Fruit fly (Drosophila melanogaster) whole organism, embryonic: ENCODE data around the gene rols.

Experiments used
- Atf-2 ChIP-seq: fragments of 200-800 bp; sonication (Bioruptor generic); optimal IDR thresholded peaks from 2 replicates; lab custom pipeline; 2016; ENCODE audit warnings: missing biosample characterization, missing genetic modification characterization
- BEAF-32 ChIP-seq: fragments of 200-800 bp; sonication (Bioruptor generic); optimal IDR thresholded peaks from 3 replicates; lab custom pipeline; 2017; ENCODE audit warnings: missing biosample characterization, missing genetic modification characterization, mild to moderate bottlenecking, moderate library complexity, missing genetic modification reagents
- C15 ChIP-seq: fragments of 200-800 bp; sonication (Bioruptor generic); IDR thresholded peaks from 3 replicates; pipeline ENCODE4 v1.3.6; 2022; ENCODE audit warnings: missing biosample characterization, missing genetic modification characterization
- CG10654 ChIP-seq: fragments of 200-800 bp; sonication (Bioruptor generic); optimal IDR thresholded peaks from 2 replicates; lab custom pipeline; 2016; ENCODE audit warnings: missing biosample characterization, missing genetic modification characterization
- CG11085 ChIP-seq: fragments of 200-800 bp; sonication (Bioruptor generic); IDR thresholded peaks from 2 replicates; pipeline ENCODE4 v1.3.6; 2022; ENCODE audit warnings: missing biosample characterization, missing genetic modification characterization
- CG11247 ChIP-seq: fragments of 200-800 bp; sonication (Bioruptor generic); IDR thresholded peaks from 2 replicates; pipeline ENCODE4 v1.3.6; 2022; ENCODE audit warnings: missing biosample characterization, missing genetic modification characterization
- CG1233 ChIP-seq: fragments of 200-800 bp; sonication (Bioruptor generic); optimal IDR thresholded peaks from 4 replicates; lab custom pipeline; 2018; ENCODE audit warnings: missing biosample characterization, mild to moderate bottlenecking, missing genetic modification characterization
- CG12391 ChIP-seq: fragments of 200-800 bp; sonication (Bioruptor generic); optimal IDR thresholded peaks from 3 replicates; lab custom pipeline; 2018; ENCODE audit warnings: missing biosample characterization, mild to moderate bottlenecking, missing genetic modification characterization, moderate library complexity
- CG13296 ChIP-seq: fragments of 200-800 bp; sonication (Bioruptor generic); optimal IDR thresholded peaks from 3 replicates; lab custom pipeline; 2018; ENCODE audit warnings: missing biosample characterization, mild to moderate bottlenecking, missing genetic modification characterization
- CG14050 ChIP-seq: fragments of 200-800 bp; sonication (Bioruptor generic); IDR thresholded peaks from 3 replicates; pipeline ENCODE4 v1.3.6; 2022; ENCODE audit warnings: missing biosample characterization, missing genetic modification characterization
- CG17186 ChIP-seq: fragments of 200-800 bp; sonication (Bioruptor generic); optimal IDR thresholded peaks from 3 replicates; lab custom pipeline; 2017; ENCODE audit warnings: missing biosample characterization, missing genetic modification reagents, missing genetic modification characterization
- CG17359 ChIP-seq: fragments of 200-800 bp; sonication (Bioruptor generic); optimal IDR thresholded peaks from 3 replicates; lab custom pipeline; 2018; ENCODE audit warnings: missing biosample characterization, mild to moderate bottlenecking, missing genetic modification characterization, moderate library complexity
- CG32767 ChIP-seq: fragments of 200-800 bp; sonication (Bioruptor generic); IDR thresholded peaks from 2 replicates; pipeline ENCODE4 v1.3.6; 2022; ENCODE audit warnings: missing biosample characterization, missing genetic modification characterization
- CG34422 ChIP-seq: fragments of 200-800 bp; sonication (Bioruptor generic); IDR thresholded peaks from 3 replicates; pipeline ENCODE4 v1.3.6; 2022; ENCODE audit warnings: missing biosample characterization, missing genetic modification characterization
- CG4360 ChIP-seq: fragments of 200-800 bp; sonication (Bioruptor generic); IDR thresholded peaks from 2 replicates; pipeline ENCODE4 v1.3.6; 2022; ENCODE audit warnings: missing biosample characterization, missing genetic modification characterization
- CG4617 ChIP-seq: fragments of 200-800 bp; sonication (Bioruptor generic); optimal IDR thresholded peaks from 3 replicates; lab custom pipeline; 2016; ENCODE audit warnings: missing biosample characterization, missing genetic modification characterization, borderline replicate concordance
- CG6683 ChIP-seq: fragments of 200-800 bp; sonication (Bioruptor generic); optimal IDR thresholded peaks from 2 replicates; lab custom pipeline; 2017; ENCODE audit warnings: missing biosample characterization, mild to moderate bottlenecking, missing genetic modification characterization, missing genetic modification reagents
- CG7357 ChIP-seq: fragments of 200-800 bp; sonication (Bioruptor generic); IDR thresholded peaks from 3 replicates; pipeline ENCODE4 v1.3.6; 2022; ENCODE audit warnings: missing biosample characterization, missing genetic modification characterization
- CG8290 ChIP-seq, 3 experiments: fragments of 200-800 bp; sonication (Bioruptor generic); optimal IDR thresholded peaks; 2 replicates each; lab custom pipeline; 2016 to 2019; ENCODE audit warnings: missing biosample characterization in 3 of 3, missing genetic modification characterization in 3 of 3, mild to moderate bottlenecking in 2 of 3, moderate library complexity in 1 of 3
- CG8359 ChIP-seq: fragments of 200-800 bp; sonication (Bioruptor generic); optimal IDR thresholded peaks from 2 replicates; lab custom pipeline; 2017; ENCODE audit warnings: missing biosample characterization, mild to moderate bottlenecking, missing genetic modification characterization, borderline replicate concordance
- Camta ChIP-seq: fragments of 200-800 bp; sonication (Bioruptor generic); optimal IDR thresholded peaks from 2 replicates; lab custom pipeline; 2016; ENCODE audit warnings: missing biosample characterization, missing genetic modification characterization
- CrebB ChIP-seq: fragments of 200-800 bp; sonication (Bioruptor generic); optimal IDR thresholded peaks from 3 replicates; lab custom pipeline; 2018; ENCODE audit warnings: missing biosample characterization, mild to moderate bottlenecking, missing genetic modification characterization
- D19B ChIP-seq: fragments of 200-800 bp; sonication (Bioruptor generic); optimal IDR thresholded peaks from 2 replicates; lab custom pipeline; 2017; ENCODE audit warnings: missing biosample characterization, mild to moderate bottlenecking, missing genetic modification characterization
- Fer2 ChIP-seq: fragments of 200-800 bp; sonication (Bioruptor generic); optimal IDR thresholded peaks from 2 replicates; lab custom pipeline; 2018; ENCODE audit warnings: missing biosample characterization, mild to moderate bottlenecking, missing genetic modification characterization, moderate library complexity
- Gug ChIP-seq: fragments of 200-800 bp; sonication (Bioruptor generic); IDR thresholded peaks from 4 replicates; pipeline ENCODE4 v1.3.6; 2022; ENCODE audit warnings: missing biosample characterization, missing genetic modification characterization
- H15 ChIP-seq: fragments of 200-800 bp; sonication (Bioruptor generic); IDR thresholded peaks from 3 replicates; pipeline ENCODE4 v1.3.6; 2022; ENCODE audit warnings: missing biosample characterization, missing genetic modification characterization
- Hey ChIP-seq: fragments of 200-800 bp; sonication (Bioruptor generic); optimal IDR thresholded peaks from 3 replicates; lab custom pipeline; 2018; ENCODE audit warnings: missing biosample characterization, mild to moderate bottlenecking, missing genetic modification characterization
- Hr39 ChIP-seq: fragments of >200 bp; optimal IDR thresholded peaks from 2 replicates; lab custom pipeline; 2017
- Mad ChIP-seq: fragments of 200-800 bp; sonication (Bioruptor generic); optimal IDR thresholded peaks from 2 replicates; lab custom pipeline; 2016; ENCODE audit warnings: missing biosample characterization, missing genetic modification characterization
- Ptx1 ChIP-seq: fragments of 200-800 bp; sonication (Bioruptor generic); IDR thresholded peaks from 2 replicates; pipeline ENCODE4 v1.3.6; 2022; ENCODE audit warnings: missing biosample characterization, missing genetic modification characterization
- YL-1 ChIP-seq: fragments of 200-800 bp; sonication (Bioruptor generic); optimal IDR thresholded peaks from 3 replicates; lab custom pipeline; 2017; ENCODE audit warnings: missing biosample characterization, mild to moderate bottlenecking, missing genetic modification characterization
- ac ChIP-seq: fragments of 200-800 bp; sonication (Bioruptor generic); optimal IDR thresholded peaks from 3 replicates; lab custom pipeline; 2017; ENCODE audit warnings: missing biosample characterization, mild to moderate bottlenecking, missing genetic modification characterization
- bab2 ChIP-seq: fragments of 200-800 bp; sonication (Bioruptor generic); optimal IDR thresholded peaks from 2 replicates; lab custom pipeline; 2016; ENCODE audit warnings: missing biosample characterization, missing genetic modification characterization
- bowl ChIP-seq: fragments of 200-800 bp; sonication (Bioruptor generic); IDR thresholded peaks from 2 replicates; pipeline ENCODE4 v1.3.6; 2022; ENCODE audit warnings: missing biosample characterization, missing genetic modification characterization
- danr ChIP-seq: fragments of 200-800 bp; sonication (Bioruptor generic); IDR thresholded peaks from 2 replicates; pipeline ENCODE4 v1.3.6; 2022; ENCODE audit warnings: missing biosample characterization, missing genetic modification characterization
- dysf ChIP-seq: fragments of 200-800 bp; sonication (Bioruptor generic); IDR thresholded peaks from 3 replicates; pipeline ENCODE4 v1.3.6; 2022; ENCODE audit warnings: missing biosample characterization, missing genetic modification characterization
- fu2 ChIP-seq: fragments of 200-800 bp; sonication (Bioruptor generic); optimal IDR thresholded peaks from 2 replicates; lab custom pipeline; 2016; ENCODE audit warnings: missing biosample characterization, missing genetic modification characterization
- gsb ChIP-seq: fragments of 200-800 bp; sonication (Bioruptor generic); IDR thresholded peaks from 2 replicates; pipeline ENCODE4 v1.3.6; 2022; ENCODE audit warnings: missing biosample characterization, missing genetic modification characterization
- ken ChIP-seq: fragments of 200-800 bp; sonication (Bioruptor generic); IDR thresholded peaks from 3 replicates; pipeline ENCODE4 v1.3.6; 2022; ENCODE audit warnings: missing biosample characterization, missing genetic modification characterization
- lilli ChIP-seq: fragments of 200-800 bp; sonication (Bioruptor generic); optimal IDR thresholded peaks from 3 replicates; lab custom pipeline; 2016; ENCODE audit warnings: missing biosample characterization, missing genetic modification characterization
- lola ChIP-seq, 3 experiments: fragments of >200 bp in 2 of 3; fragments of 200-800 bp in 1 of 3; sonication (Bioruptor generic) in 1 of 3; optimal IDR thresholded peaks; 2 replicates each; lab custom pipeline; 2017 to 2019; ENCODE audit warnings: missing biosample characterization in 3 of 3, missing genetic modification characterization in 3 of 3, mild to moderate bottlenecking in 1 of 3, moderate library complexity in 1 of 3
- mld ChIP-seq: fragments of 200-800 bp; sonication (Bioruptor generic); IDR thresholded peaks from 3 replicates; pipeline ENCODE4 v1.3.6; 2022; ENCODE audit warnings: missing biosample characterization, missing genetic modification characterization; ENCODE audit not compliant: partially characterized antibody
- peb ChIP-seq: fragments of 200-800 bp; sonication (Bioruptor generic); IDR thresholded peaks from 2 replicates; pipeline ENCODE4 v1.3.6; 2022; ENCODE audit warnings: missing biosample characterization, missing genetic modification characterization
- pum ChIP-seq: fragments of 200-800 bp; sonication (Bioruptor generic); optimal IDR thresholded peaks from 2 replicates; lab custom pipeline; 2016; ENCODE audit warnings: missing biosample characterization, missing genetic modification characterization
- run ChIP-seq: fragments of 200-800 bp; sonication (Bioruptor generic); optimal IDR thresholded peaks from 3 replicates; lab custom pipeline; 2018; ENCODE audit warnings: missing biosample characterization, mild to moderate bottlenecking, missing genetic modification characterization
- scrt ChIP-seq: fragments of 200-800 bp; sonication (Bioruptor generic); optimal IDR thresholded peaks from 2 replicates; lab custom pipeline; 2018; ENCODE audit warnings: missing biosample characterization, mild to moderate bottlenecking, missing genetic modification characterization, moderate library complexity
- sens ChIP-seq: fragments of 200-800 bp; sonication (Bioruptor generic); peaks from one replicate; lab custom pipeline; 2016; ENCODE audit warnings: missing biosample characterization, missing genetic modification characterization
- sens-2 ChIP-seq: fragments of 200-800 bp; sonication (Bioruptor generic); IDR thresholded peaks from 2 replicates; pipeline ENCODE4 v1.3.6; 2022; ENCODE audit warnings: missing biosample characterization, missing genetic modification characterization
- sr ChIP-seq: fragments of 200-800 bp; sonication (Bioruptor generic); IDR thresholded peaks from 3 replicates; pipeline ENCODE4 v1.3.6; 2022; ENCODE audit warnings: missing biosample characterization, missing genetic modification characterization
- trh ChIP-seq: fragments of 200-800 bp; sonication (Bioruptor generic); optimal IDR thresholded peaks from 2 replicates; lab custom pipeline; 2016; ENCODE audit warnings: missing biosample characterization, missing genetic modification characterization
- usp ChIP-seq: fragments of >200 bp; optimal IDR thresholded peaks from 2 replicates; lab custom pipeline; 2017; ENCODE audit warnings: missing biosample characterization, missing genetic modification characterization
- vvl ChIP-seq: fragments of 200-800 bp; sonication (Bioruptor generic); IDR thresholded peaks from 2 replicates; pipeline ENCODE4 v1.3.6; 2022; ENCODE audit warnings: missing biosample characterization, missing genetic modification characterization

Gene rols

DNA sequence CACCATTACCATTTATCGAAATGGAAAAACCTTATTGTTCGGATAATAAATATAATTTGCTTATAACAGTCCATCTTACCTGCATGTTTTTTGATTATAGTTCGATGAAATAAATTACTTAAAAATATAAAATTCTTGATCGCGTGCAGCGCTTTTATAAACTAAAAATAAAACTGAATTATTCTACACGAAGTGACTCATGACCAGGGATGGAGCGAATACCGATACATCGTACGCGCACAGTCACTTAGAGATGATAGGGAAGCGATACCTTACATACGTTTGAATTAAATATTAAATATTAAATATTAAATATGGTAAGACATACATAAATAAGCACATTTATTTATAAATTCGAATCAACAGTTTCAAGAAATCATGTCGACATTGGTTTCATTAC lies 71.7 kb downstream of the rols start, which contains the start of gene viaf (continued):
- TF ChIP-seq lilli (GFP tag; lab: Kevin White, UChicago) (peak; percentile 61), Hr39 (lab: Kevin White, UChicago) (no peak), sr (GFP tag; lab: Robert Waterston, UW) (no peak), CG13296 (GFP tag; lab: Kevin White, UChicago) (no peak), Hey (tag; lab: Kevin White, UChicago) (no peak), sens-2 (no peak), trh (no peak), Mad (GFP tag; lab: Kevin White, UChicago) (no peak), D19B (GFP tag; lab: Kevin White, UChicago) (no peak), usp (GFP tag; lab: Kevin White, UChicago) (no peak), CG34422 (GFP tag; lab: Robert Waterston, UW) (peak; percentile 52; the same call in 2 of the 3 replicates), dysf (GFP tag; lab: Robert Waterston, UW) (peak; percentile 57; the same call in 2 of the 3 replicates), CG4617 (peak; percentile 88), Camta (no peak), CG8290 (GFP tag; optimal IDR thresholded peaks at IDR 0.05; lab: Kevin White, UChicago) (no peak), CG8290 (tag; optimal IDR thresholded peaks at IDR 0.05; lab: Kevin White, UChicago) (no peak), bowl (GFP tag; lab: Robert Waterston, UW) (no peak), vvl (GFP tag; lab: Robert Waterston, UW) (peak; percentile 77), bab2 (GFP tag; lab: Kevin White, UChicago) (peak; percentile 18), ac (no peak), CG17359 (tag; lab: Kevin White, UChicago) (no peak), pum (GFP tag; lab: Kevin White, UChicago) (no peak), CG4360 (no peak), C15 (GFP tag; lab: Robert Waterston, UW) (no peak), sens (GFP tag; lab: Kevin White, UChicago) (peak; percentile 84), CG6683 (GFP tag; lab: Kevin White, UChicago) (no peak), CG11247 (peak; percentile 25; the same call in 1 of the 2 replicates), gsb (GFP tag; lab: Robert Waterston, UW) (no peak), run (tag; lab: Kevin White, UChicago) (no peak), CrebB (tag; lab: Kevin White, UChicago) (no peak), CG12391 (tag; lab: Kevin White, UChicago) (peak; percentile 79), BEAF-32 (GFP tag; lab: Kevin White, UChicago) (peak; percentile 88), CG11085 (no peak), Ptx1 (GFP tag; lab: Robert Waterston, UW) (peak; percentile 30; the same call in 1 of the 2 replicates), Gug (peak; percentile 72; the same call in 3 of the 4 replicates), CG14050 (GFP tag; lab: Robert Waterston, UW) (no peak), Fer2 (peak; percentile 15), CG1233 (GFP tag; lab: Kevin White, UChicago) (no peak), H15 (peak; percentile 39; the same call in 1 of the 3 replicates), CG10654 (GFP tag; lab: Kevin White, UChicago) (peak; percentile 49), YL-1 (peak; percentile 88), mld (GFP tag; lab: Robert Waterston, UW) (peak; percentile 85; the same call in 1 of the 3 replicates), fu2 (GFP tag; lab: Kevin White, UChicago) (no peak), CG32767 (no peak), ken (no peak), peb (no peak), lola (GFP tag; optimal IDR thresholded peaks at IDR 0.05; lab: Kevin White, UChicago) (no peak), Atf-2 (GFP tag; lab: Kevin White, UChicago) (no peak), scrt (no peak), CG7357 (no peak), CG17186 (GFP tag; lab: Kevin White, UChicago) (peak; percentile 82), danr (GFP tag; lab: Robert Waterston, UW) (no peak), CG8359 (GFP tag; lab: Kevin White, UChicago) (no peak)
